Fruit fly (Drosophila melanogaster): ENCODE measurements around the gene GlcAT-S.

GlcAT-S gene

DNA sequence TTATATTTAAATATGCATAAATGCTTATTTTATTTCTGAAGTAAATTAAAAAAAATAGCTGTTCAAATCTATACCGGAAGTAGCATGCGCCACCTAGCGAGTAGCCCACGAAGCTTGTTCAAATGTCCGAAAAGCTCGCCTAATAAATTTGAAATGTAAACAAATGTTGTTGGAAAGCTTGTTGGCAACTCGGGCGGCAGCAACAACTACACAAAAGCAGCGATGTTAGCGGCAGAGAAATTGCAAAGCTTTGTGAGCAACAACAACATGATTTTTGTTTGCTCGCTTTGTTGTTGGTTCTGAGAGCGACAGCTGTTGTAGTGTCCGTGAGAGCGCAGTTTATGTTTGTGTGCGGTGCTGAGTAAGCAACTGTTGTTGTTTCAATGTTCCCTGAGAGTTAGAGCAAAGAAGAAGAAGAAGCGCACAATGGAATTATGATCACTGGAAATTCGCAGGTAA is 48.8 kb upstream of the GlcAT-S start (continued):
- TF ChIP-seq CG9215 (GFP tag; IDR thresholded peaks at IDR 0.05) = peak; percentile 65
- peak; percentile 97 for TF ChIP-seq Atf6 (GFP tag; IDR thresholded peaks at IDR 0.05)
- TF ChIP-seq CG10321 (GFP tag; IDR thresholded peaks at IDR 0.05) = peak; percentile 86
- TF ChIP-seq lmd (GFP tag; IDR thresholded peaks at IDR 0.05) = peak; percentile 80
- peak; percentile 94 for TF ChIP-seq D19B (GFP tag; optimal IDR thresholded peaks at IDR 0.05)
- peak; percentile 98 for TF ChIP-seq CG10147 (GFP tag; optimal IDR thresholded peaks at IDR 0.05)
- peak; percentile 100 for TF ChIP-seq CG6765 (GFP tag; optimal IDR thresholded peaks at IDR 0.05)
- TF ChIP-seq CG5953 (GFP tag; IDR thresholded peaks at IDR 0.05) = peak; percentile 98
- TF ChIP-seq CG10267 (tag; optimal IDR thresholded peaks at IDR 0.05) = peak; percentile 91
- peak; percentile 93 for TF ChIP-seq H2.0 (GFP tag; IDR thresholded peaks at IDR 0.05)
- TF ChIP-seq CG15073 (GFP tag; optimal IDR thresholded peaks at IDR 0.05) = peak; percentile 65
- peak; percentile 95 for TF ChIP-seq CG12744 (GFP tag; optimal IDR thresholded peaks at IDR 0.05)
- peak; percentile 94 for TF ChIP-seq CG7556 (GFP tag; optimal IDR thresholded peaks at IDR 0.05)
- peak; percentile 86 for TF ChIP-seq CG14965 (GFP tag; optimal IDR thresholded peaks at IDR 0.05; ENCODE audit: borderline replicate concordance)
- peak; percentile 87 for TF ChIP-seq E2f2 (GFP tag; IDR thresholded peaks at IDR 0.05)
- peak; percentile 97 for TF ChIP-seq onecut (GFP tag; IDR thresholded peaks at IDR 0.05)
- peak; percentile 96 for TF ChIP-seq CG18764 (GFP tag; optimal IDR thresholded peaks at IDR 0.05)
- TF ChIP-seq gcm2 (GFP tag; optimal IDR thresholded peaks at IDR 0.05) = peak; percentile 99
- peak; percentile 98 for TF ChIP-seq CG1529 (GFP tag; optimal IDR thresholded peaks at IDR 0.05)
- TF ChIP-seq Elba2 (GFP tag; optimal IDR thresholded peaks at IDR 0.05) = no peak
- TF ChIP-seq dysf (GFP tag; IDR thresholded peaks at IDR 0.05) = peak; percentile 95
- peak; percentile 90 for TF ChIP-seq CG31224 (GFP tag; IDR thresholded peaks at IDR 0.05)
- TF ChIP-seq CG14050 (GFP tag; IDR thresholded peaks at IDR 0.05) = peak; percentile 95
- no peak for TF ChIP-seq hth (optimal IDR thresholded peaks at IDR 0.05)
- TF ChIP-seq Nf-YA (GFP tag; IDR thresholded peaks at IDR 0.05) = peak; percentile 97
- TF ChIP-seq btn (GFP tag; optimal IDR thresholded peaks at IDR 0.05) = peak; percentile 95
- TF ChIP-seq CG9437 (GFP tag; optimal IDR thresholded peaks at IDR 0.05) = peak; percentile 94
- peak; percentile 94 for TF ChIP-seq repo (GFP tag; optimal IDR thresholded peaks at IDR 0.05)
- TF ChIP-seq CG30020 (tag; optimal IDR thresholded peaks at IDR 0.05) = peak; percentile 54
- peak; percentile 64 for TF ChIP-seq row (GFP tag; IDR thresholded peaks at IDR 0.05)
- TF ChIP-seq Nf-YC (tag; optimal IDR thresholded peaks at IDR 0.05) = peak; percentile 88
- peak; percentile 98 for TF ChIP-seq HmgZ (tag; optimal IDR thresholded peaks at IDR 0.05)
- peak; percentile 100 for TF ChIP-seq HHEX (GFP tag; optimal IDR thresholded peaks at IDR 0.05)
- TF ChIP-seq sc (optimal IDR thresholded peaks at IDR 0.05) = no peak
- TF ChIP-seq sc (GFP tag; optimal IDR thresholded peaks at IDR 0.05) = peak; percentile 96
- peak; percentile 88; the same call in 2 of the 3 replicates for TF ChIP-seq CG2199 (GFP tag; IDR thresholded peaks at IDR 0.05)
- peak; percentile 100 for TF ChIP-seq CG3838 (GFP tag; optimal IDR thresholded peaks at IDR 0.05)
- TF ChIP-seq Lpt (GFP tag; optimal IDR thresholded peaks at IDR 0.05) = no peak
- TF ChIP-seq sna (GFP tag; IDR thresholded peaks at IDR 0.05; ENCODE audit: partially characterized antibody) = no peak; the same call in 1 of the 2 replicates
- TF ChIP-seq gfzf (GFP tag; optimal IDR thresholded peaks at IDR 0.05) = peak; percentile 0
- TF ChIP-seq CG6683 (GFP tag; optimal IDR thresholded peaks at IDR 0.05) = peak; percentile 98
- TF ChIP-seq CG10209 (GFP tag; optimal IDR thresholded peaks at IDR 0.05) = peak; percentile 98
- peak; percentile 98 for TF ChIP-seq CG12219 (GFP tag; optimal IDR thresholded peaks at IDR 0.05)
- TF ChIP-seq CG3847 (GFP tag; IDR thresholded peaks at IDR 0.05) = peak; percentile 90
- peak; percentile 92 for TF ChIP-seq vfl (GFP tag; optimal IDR thresholded peaks at IDR 0.05)
- TF ChIP-seq her (GFP tag; optimal IDR thresholded peaks at IDR 0.05) = peak; percentile 96
- peak; percentile 89 for TF ChIP-seq al (GFP tag; IDR thresholded peaks at IDR 0.05)
- peak; percentile 96 for TF ChIP-seq NC2β (GFP tag; optimal IDR thresholded peaks at IDR 0.05)
- TF ChIP-seq grn (GFP tag; optimal IDR thresholded peaks at IDR 0.05) = peak; percentile 93
- peak; percentile 88 for TF ChIP-seq phol (tag; optimal IDR thresholded peaks at IDR 0.05)
- TF ChIP-seq stc (GFP tag; IDR thresholded peaks at IDR 0.05) = peak; percentile 98
- TF ChIP-seq MBD-R2 (GFP tag; IDR thresholded peaks at IDR 0.05) = peak; percentile 84
- peak; percentile 95 for TF ChIP-seq zfh1 (GFP tag; IDR thresholded peaks at IDR 0.05)

Data from whole organism, embryonic.